Fruit fly (Drosophila melanogaster): ENCODE data around the gene Pex12.
A peak's percentile ranks its signal among the peaks of the same experiment; 100 is the strongest.

The Pex12 gene

DNA sequence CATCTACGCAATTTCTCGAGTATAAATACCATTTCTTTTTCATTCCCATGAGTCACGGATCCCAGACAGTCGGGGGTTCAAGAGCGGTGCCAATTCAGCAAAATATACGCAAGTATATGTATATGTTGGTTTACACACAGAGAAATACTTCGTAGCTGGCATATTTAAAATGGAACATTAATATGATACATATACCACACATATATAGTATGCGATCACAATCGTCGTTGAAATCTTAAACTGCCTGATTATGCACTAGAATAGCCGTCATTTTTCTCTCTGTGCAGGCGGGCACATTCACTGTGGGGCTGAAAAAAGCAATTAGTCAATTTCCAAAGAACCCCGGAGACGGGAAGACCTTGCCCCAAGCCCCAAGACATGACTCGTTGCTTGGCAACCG is 25.9 kb downstream of the Pex12 start (continued):
- TF ChIP-seq CG8924 (tag; optimal IDR thresholded peaks at IDR 0.05) (peak; percentile 51), CG4328 (GFP tag; optimal IDR thresholded peaks at IDR 0.05) (peak; percentile 24), eyg (GFP tag; optimal IDR thresholded peaks at IDR 0.05) (peak; percentile 17), sd (tag; optimal IDR thresholded peaks at IDR 0.05) (peak; percentile 40), pho (GFP tag; optimal IDR thresholded peaks at IDR 0.05) (peak; percentile 75), GATAe (GFP tag; conservative IDR thresholded peaks at IDR 0.05) (no peak; the same call in 1 of the 2 replicates), Opbp (GFP tag; IDR thresholded peaks at IDR 0.05; ENCODE audit: partially characterized antibody) (no peak), Rfx (GFP tag; IDR thresholded peaks at IDR 0.05) (peak; percentile 94), CG12391 (tag; optimal IDR thresholded peaks at IDR 0.05) (peak; percentile 70), abd-A (tag; optimal IDR thresholded peaks at IDR 0.05) (no peak), klu (GFP tag; IDR thresholded peaks at IDR 0.05) (peak; percentile 77), bigmax (GFP tag; optimal IDR thresholded peaks at IDR 0.05) (no peak), vfl (GFP tag; optimal IDR thresholded peaks at IDR 0.05) (peak; percentile 75), CG15514 (GFP tag; optimal IDR thresholded peaks at IDR 0.05) (peak; percentile 64), br (optimal IDR thresholded peaks at IDR 0.05) (no peak), Abd-B (GFP tag; optimal IDR thresholded peaks at IDR 0.05) (peak; percentile 51), pnt (GFP tag; optimal IDR thresholded peaks at IDR 0.05) (no peak), CG10654 (GFP tag; optimal IDR thresholded peaks at IDR 0.05) (peak; percentile 43), CG4707 (GFP tag; optimal IDR thresholded peaks at IDR 0.05) (peak; percentile 11), cad (GFP tag; optimal IDR thresholded peaks at IDR 0.05) (no peak), pfk (GFP tag; optimal IDR thresholded peaks at IDR 0.05) (no peak), CG17385 (GFP tag; optimal IDR thresholded peaks at IDR 0.05) (peak; percentile 57), knrl (GFP tag; IDR thresholded peaks at IDR 0.05; ENCODE audit: partially characterized antibody) (no peak), CG10366 (GFP tag; IDR thresholded peaks at IDR 0.05) (peak; percentile 82), nom (GFP tag; optimal IDR thresholded peaks at IDR 0.05) (peak; percentile 95), fru (optimal IDR thresholded peaks at IDR 0.05) (no peak), Adf1 (GFP tag; IDR thresholded peaks at IDR 0.05) (peak; percentile 57; the same call in 1 of the 2 replicates), CG14050 (GFP tag; IDR thresholded peaks at IDR 0.05) (peak; percentile 44; the same call in 2 of the 3 replicates), CG16813 (GFP tag; IDR thresholded peaks at IDR 0.05; ENCODE audit: partially characterized antibody) (no peak), CG6272 (GFP tag; IDR thresholded peaks at IDR 0.05) (peak; percentile 70), CG13123 (GFP tag; optimal IDR thresholded peaks at IDR 0.05) (no peak), CG10959 (GFP tag; IDR thresholded peaks at IDR 0.05) (peak; percentile 61), Myb (GFP tag; optimal IDR thresholded peaks at IDR 0.05) (peak; percentile 38), dimm (GFP tag; IDR thresholded peaks at IDR 0.05) (peak; percentile 44; the same call in 1 of the 2 replicates), CG18476 (GFP tag; optimal IDR thresholded peaks at IDR 0.05) (peak; percentile 52), CG7556 (GFP tag; optimal IDR thresholded peaks at IDR 0.05) (peak; percentile 60), CG11456 (GFP tag; IDR thresholded peaks at IDR 0.05) (peak; percentile 85), pzg (GFP tag; optimal IDR thresholded peaks at IDR 0.05) (no peak), Dref (GFP tag; IDR thresholded peaks at IDR 0.05) (0 out of 2 replicates have a peak, but pooled peaks have one; percentile 21), Atf3 (GFP tag; optimal IDR thresholded peaks at IDR 0.05) (peak; percentile 44), ftz-f1 (GFP tag; optimal IDR thresholded peaks at IDR 0.05) (peak; percentile 38), TFAM (GFP tag; optimal IDR thresholded peaks at IDR 0.05) (no peak), ap (GFP tag; IDR thresholded peaks at IDR 0.05) (peak; percentile 51; the same call in 1 of the 2 replicates), CG12155 (GFP tag; optimal IDR thresholded peaks at IDR 0.05) (peak; percentile 70), nerfin-2 (GFP tag; IDR thresholded peaks at IDR 0.05; ENCODE audit: partially characterized antibody) (no peak), Dek (tag; optimal IDR thresholded peaks at IDR 0.05) (peak; percentile 68), gsb (GFP tag; IDR thresholded peaks at IDR 0.05) (peak; percentile 71; the same call in 1 of the 2 replicates), amos (GFP tag; IDR thresholded peaks at IDR 0.05; ENCODE audit: partially characterized antibody) (no peak), Dad (GFP tag; optimal IDR thresholded peaks at IDR 0.05) (no peak), CG5180 (GFP tag; optimal IDR thresholded peaks at IDR 0.05) (no peak), Oaz (GFP tag; IDR thresholded peaks at IDR 0.05) (peak; percentile 73)
